Worm (Caenorhabditis elegans): ENCODE results near the gene srh-192.

DNA sequence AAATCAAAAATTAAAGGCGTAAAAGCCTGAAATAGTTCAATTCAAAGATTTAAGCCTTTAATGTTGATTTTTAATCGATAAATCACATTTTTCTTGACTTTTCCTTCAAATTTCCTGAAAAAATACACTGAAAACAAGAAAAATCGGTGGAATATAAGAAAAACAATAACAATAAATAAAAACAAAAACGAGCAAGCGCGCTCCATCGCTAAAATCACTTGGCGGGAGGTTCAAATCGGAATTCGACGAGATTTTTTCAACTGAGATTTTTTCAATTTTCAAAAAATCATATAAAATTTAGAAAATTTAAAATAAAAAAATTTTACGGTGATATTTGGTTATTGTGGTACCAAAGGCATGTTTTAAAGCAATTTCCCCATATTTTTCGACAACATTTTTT is 24.5 kb upstream of the srh-192 start:
- TF ChIP-seq tbx-2 (tag; optimal IDR thresholded peaks at IDR 0.05) = no peak
- no peak for TF ChIP-seq nhr-11 (tag; optimal IDR thresholded peaks at IDR 0.05)
- TF ChIP-seq unc-86 (tag; optimal IDR thresholded peaks at IDR 0.05) = no peak
- TF ChIP-seq ceh-31 (tag; optimal IDR thresholded peaks at IDR 0.05) = no peak
- no peak for TF ChIP-seq ceh-24 (tag; optimal IDR thresholded peaks at IDR 0.05)
- TF ChIP-seq ets-4 (tag; optimal IDR thresholded peaks at IDR 0.05) = no peak
- TF ChIP-seq ama-1 (optimal IDR thresholded peaks at IDR 0.05) = no peak
- no peak for TF ChIP-seq pqm-1 (tag; optimal IDR thresholded peaks at IDR 0.05)
- no peak for TF ChIP-seq ceh-22 (tag; optimal IDR thresholded peaks at IDR 0.05)
- TF ChIP-seq pax-1 (tag; optimal IDR thresholded peaks at IDR 0.05) = no peak
- TF ChIP-seq hlh-6 (tag; optimal IDR thresholded peaks at IDR 0.05) = no peak
